Worm (Caenorhabditis elegans) whole organism, early embryonic: ENCODE data around the gene tofu-7.

Experiments
- B0310.2 ChIP-seq: sonication (generic microtip); optimal IDR thresholded peaks from 2 replicates; lab custom pipeline; 2016; ENCODE audit warnings: mild to moderate bottlenecking, missing genetic modification characterization, missing compliant biosample characterization
- F13C5.2 ChIP-seq: sonication (generic microtip); optimal IDR thresholded peaks from 2 replicates; lab custom pipeline; 2017; ENCODE audit warnings: mild to moderate bottlenecking, missing genetic modification characterization, inconsistent platforms, missing compliant biosample characterization
- aly-1 ChIP-seq: sonication (generic microtip); optimal IDR thresholded peaks from 2 replicates; lab custom pipeline; 2016; ENCODE audit warnings: missing genetic modification characterization, missing compliant biosample characterization
- ama-1 ChIP-seq: fragments of 150-350 bp; optimal IDR thresholded peaks from 2 replicates; lab custom pipeline; 2014
- ceh-13 ChIP-seq: fragments of 200-800 bp; sonication (Bioruptor generic); optimal IDR thresholded peaks from 2 replicates; lab custom pipeline; 2018; ENCODE audit warnings: mild to moderate bottlenecking, missing genetic modification characterization, missing compliant biosample characterization
- ceh-36 ChIP-seq: sonication (generic microtip); optimal IDR thresholded peaks from 2 replicates; lab custom pipeline; 2016; ENCODE audit warnings: missing genetic modification characterization, inconsistent platforms, missing compliant biosample characterization
- ets-7 ChIP-seq: sonication (generic microtip); optimal IDR thresholded peaks from 2 replicates; lab custom pipeline; 2016; ENCODE audit warnings: missing genotype, missing genetic modification characterization, missing compliant biosample characterization
- flt-1 ChIP-seq: fragments of 200-800 bp; sonication (Bioruptor generic); IDR thresholded peaks from 2 replicates; pipeline ENCODE4 v1.3.6; 2022; ENCODE audit warnings: missing genetic modification characterization, missing compliant biosample characterization
- hmbx-1 ChIP-seq: sonication (generic microtip); optimal IDR thresholded peaks from 2 replicates; lab custom pipeline; 2016; ENCODE audit warnings: mild to moderate bottlenecking, missing genetic modification characterization, missing compliant biosample characterization
- hmg-4 ChIP-seq: fragments of 200-800 bp; sonication (Bioruptor generic); optimal IDR thresholded peaks from 2 replicates; lab custom pipeline; 2018; ENCODE audit warnings: mild to moderate bottlenecking, missing genetic modification characterization, missing compliant biosample characterization
- hnd-1 ChIP-seq: sonication (generic microtip); optimal IDR thresholded peaks from 2 replicates; lab custom pipeline; 2016; ENCODE audit warnings: missing genetic modification characterization, missing compliant biosample characterization
- pes-1 ChIP-seq: fragments of 200-800 bp; sonication (Bioruptor generic); IDR thresholded peaks from 2 replicates; pipeline ENCODE4 v1.3.6; 2022; ENCODE audit warnings: missing genetic modification reagents, missing genetic modification characterization, missing compliant biosample characterization
- scrt-1 ChIP-seq: fragments of 200-800 bp; sonication (Bioruptor generic); IDR thresholded peaks from 2 replicates; pipeline ENCODE4 v1.3.6; 2022; ENCODE audit warnings: missing genetic modification characterization, missing compliant biosample characterization
- sea-1 ChIP-seq: fragments of 200-800 bp; sonication (Bioruptor generic); conservative IDR thresholded peaks from 2 replicates; pipeline ENCODE4 v1.3.6; 2022; ENCODE audit warnings: missing genetic modification characterization, missing compliant biosample characterization
- tbx-11 ChIP-seq: fragments of 200-800 bp; sonication (Bioruptor generic); IDR thresholded peaks from 2 replicates; pipeline ENCODE4 v1.3.6; 2022; ENCODE audit warnings: missing genetic modification characterization, missing compliant biosample characterization
- tbx-37 ChIP-seq: fragments of 200-800 bp; sonication (Bioruptor generic); conservative IDR thresholded peaks from 2 replicates; pipeline ENCODE4 v1.3.6; 2022; ENCODE audit warnings: missing genetic modification reagents, missing genetic modification characterization, missing compliant biosample characterization
- tra-4 ChIP-seq: sonication (generic microtip); optimal IDR thresholded peaks from 2 replicates; lab custom pipeline; 2017; ENCODE audit warnings: missing genetic modification characterization, missing compliant biosample characterization

tofu-7 gene

DNA sequence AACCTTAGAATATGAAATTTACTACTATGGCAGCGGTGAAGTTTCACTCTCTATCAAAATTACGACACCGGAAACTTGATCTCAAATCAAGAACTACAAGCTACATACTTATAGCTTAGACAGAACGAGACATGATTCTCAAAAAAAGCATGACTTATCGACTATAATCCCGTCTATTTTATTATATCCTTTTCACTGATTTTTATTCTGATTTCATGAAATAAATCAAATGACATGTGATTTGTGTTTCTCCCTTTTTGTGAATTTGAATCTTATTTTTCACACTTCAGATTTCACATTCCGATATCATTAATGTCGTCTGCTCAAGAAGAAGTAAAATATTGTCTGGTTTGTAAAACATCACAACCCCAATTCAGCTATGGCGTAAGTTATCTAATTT lies 15.2 kb upstream of the tofu-7 start, which contains the start of gene ZK418.11:
Gene ZK418.11, plus strand, starts transcription at position 289 of the 400 bp plus-strand sequence.
- no peak for TF ChIP-seq ama-1 (lab: Kevin White, UChicago)
- TF ChIP-seq ets-7 (tag; lab: Kevin White, UChicago): no peak
- TF ChIP-seq F13C5.2 (tag; lab: Kevin White, UChicago): no peak
- TF ChIP-seq scrt-1 (GFP tag; lab: Robert Waterston, UW): no peak
- TF ChIP-seq aly-1 (tag; lab: Kevin White, UChicago): no peak
- no peak for TF ChIP-seq sea-1
- no peak for TF ChIP-seq pes-1
- no peak for TF ChIP-seq tbx-37 (GFP tag; lab: Robert Waterston, UW)
- TF ChIP-seq flt-1 (GFP tag; lab: Robert Waterston, UW): no peak
- no peak for TF ChIP-seq hnd-1 (tag; lab: Kevin White, UChicago)
- no peak for TF ChIP-seq B0310.2 (tag; lab: Kevin White, UChicago)
- TF ChIP-seq hmbx-1 (tag; lab: Kevin White, UChicago): no peak
- no peak for TF ChIP-seq hmg-4 (GFP tag; lab: Kevin White, UChicago)
- no peak for TF ChIP-seq tra-4
- no peak for TF ChIP-seq tbx-11 (GFP tag; lab: Robert Waterston, UW)

ce11 chrIII:7096481-7096880 lies 11.7 kb upstream of the tofu-7 start:
- TF ChIP-seq B0310.2 (tag; lab: Kevin White, UChicago) (no peak), ceh-13 (no peak), sea-1 (no peak), flt-1 (GFP tag; lab: Robert Waterston, UW) (no peak), ama-1 (lab: Kevin White, UChicago) (no peak), hmbx-1 (tag; lab: Kevin White, UChicago) (no peak), hmg-4 (GFP tag; lab: Kevin White, UChicago) (no peak), tbx-11 (GFP tag; lab: Robert Waterston, UW) (no peak), tra-4 (no peak), ets-7 (tag; lab: Kevin White, UChicago) (no peak), F13C5.2 (tag; lab: Kevin White, UChicago) (no peak), scrt-1 (GFP tag; lab: Robert Waterston, UW) (no peak), aly-1 (tag; lab: Kevin White, UChicago) (no peak), ceh-36 (tag; lab: Kevin White, UChicago) (no peak), hnd-1 (tag; lab: Kevin White, UChicago) (no peak), pes-1 (no peak)

DNA sequence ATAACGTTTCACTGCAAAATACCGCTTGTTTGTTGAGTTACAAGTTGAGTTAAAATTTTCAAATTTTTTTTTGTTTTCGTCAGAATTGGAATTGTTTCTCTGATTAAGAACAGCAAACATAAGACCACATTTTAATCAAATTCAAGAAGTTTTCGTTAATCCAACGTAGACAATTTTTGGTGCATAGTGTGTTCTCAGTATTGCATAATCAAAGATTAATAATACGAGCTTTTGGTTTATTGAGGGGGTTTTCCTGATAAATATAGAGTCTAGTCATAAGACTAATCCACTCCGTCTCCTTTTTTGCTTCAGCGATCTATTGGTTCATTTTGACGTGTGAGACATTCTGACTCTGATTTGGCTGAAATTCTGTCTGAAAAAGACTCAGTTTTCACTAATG lies 10.3 kb upstream of the tofu-7 start, which contains the start of gene nhr-9:
Gene nhr-9, plus strand, starts transcription at position 307 of the 400 bp plus-strand sequence.
- TF ChIP-seq F13C5.2 (tag; lab: Kevin White, UChicago): no peak
- no peak for TF ChIP-seq scrt-1 (GFP tag; lab: Robert Waterston, UW)
- TF ChIP-seq B0310.2 (tag; lab: Kevin White, UChicago): no peak
- TF ChIP-seq hnd-1 (tag; lab: Kevin White, UChicago): no peak
- no peak for TF ChIP-seq flt-1 (GFP tag; lab: Robert Waterston, UW)
- TF ChIP-seq ama-1 (lab: Kevin White, UChicago): no peak
- no peak for TF ChIP-seq ceh-36 (tag; lab: Kevin White, UChicago)
- TF ChIP-seq hmbx-1 (tag; lab: Kevin White, UChicago): no peak
- TF ChIP-seq tbx-37 (GFP tag; lab: Robert Waterston, UW): no peak
- TF ChIP-seq tra-4: no peak
- TF ChIP-seq ceh-13: no peak
- TF ChIP-seq sea-1: no peak
- no peak for TF ChIP-seq tbx-11 (GFP tag; lab: Robert Waterston, UW)
- TF ChIP-seq ets-7 (tag; lab: Kevin White, UChicago): no peak

DNA sequence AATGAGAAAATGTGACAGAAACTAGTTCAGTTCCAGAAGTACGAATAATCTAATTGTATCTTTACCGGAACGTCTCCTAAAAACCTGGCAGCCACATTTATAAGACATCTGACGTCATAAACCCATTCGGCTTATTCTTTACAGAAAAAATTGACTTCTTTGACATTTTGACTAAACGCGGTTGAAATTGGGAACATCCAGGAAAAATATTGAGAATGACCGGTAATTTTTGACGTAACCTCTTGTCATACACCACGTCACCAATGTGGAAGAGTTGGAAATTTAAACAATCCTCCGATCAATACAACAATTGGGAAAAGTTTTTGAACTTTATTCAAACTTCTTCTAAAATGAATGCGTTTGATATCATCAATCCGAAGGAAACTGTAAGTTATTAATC lies 6.2 kb upstream of the tofu-7 start, which contains the start of gene ZK418.2:
Gene ZK418.2, plus strand, starts transcription at position 301 of the 400 bp plus-strand sequence.
- TF ChIP-seq pes-1 (no peak), flt-1 (GFP tag; lab: Robert Waterston, UW) (no peak), hnd-1 (tag; lab: Kevin White, UChicago) (no peak), ets-7 (tag; lab: Kevin White, UChicago) (no peak), tra-4 (no peak), tbx-37 (GFP tag; lab: Robert Waterston, UW) (no peak), ceh-36 (tag; lab: Kevin White, UChicago) (no peak), B0310.2 (tag; lab: Kevin White, UChicago) (no peak), ceh-13 (no peak), scrt-1 (GFP tag; lab: Robert Waterston, UW) (no peak), ama-1 (lab: Kevin White, UChicago) (no peak), hmbx-1 (tag; lab: Kevin White, UChicago) (no peak), aly-1 (tag; lab: Kevin White, UChicago) (no peak), sea-1 (no peak), F13C5.2 (tag; lab: Kevin White, UChicago) (no peak), hmg-4 (GFP tag; lab: Kevin White, UChicago) (no peak), tbx-11 (GFP tag; lab: Robert Waterston, UW) (no peak)

ce11 chrIII:7090545-7090944 lies 5.7 kb upstream of the tofu-7 start, which contains the start of gene ZK418.10:
Gene ZK418.10, minus strand, starts transcription at chrIII:7090692.
- TF ChIP-seq flt-1 (GFP tag; lab: Robert Waterston, UW): no peak
- no peak for TF ChIP-seq tbx-11 (GFP tag; lab: Robert Waterston, UW)
- no peak for TF ChIP-seq hnd-1 (tag; lab: Kevin White, UChicago)
- TF ChIP-seq ceh-13: no peak
- no peak for TF ChIP-seq B0310.2 (tag; lab: Kevin White, UChicago)
- TF ChIP-seq sea-1: no peak
- TF ChIP-seq tbx-37 (GFP tag; lab: Robert Waterston, UW): no peak
- TF ChIP-seq scrt-1 (GFP tag; lab: Robert Waterston, UW): no peak
- no peak for TF ChIP-seq pes-1
- no peak for TF ChIP-seq ceh-36 (tag; lab: Kevin White, UChicago)
- no peak for TF ChIP-seq ets-7 (tag; lab: Kevin White, UChicago)
- TF ChIP-seq ama-1 (lab: Kevin White, UChicago): no peak

DNA sequence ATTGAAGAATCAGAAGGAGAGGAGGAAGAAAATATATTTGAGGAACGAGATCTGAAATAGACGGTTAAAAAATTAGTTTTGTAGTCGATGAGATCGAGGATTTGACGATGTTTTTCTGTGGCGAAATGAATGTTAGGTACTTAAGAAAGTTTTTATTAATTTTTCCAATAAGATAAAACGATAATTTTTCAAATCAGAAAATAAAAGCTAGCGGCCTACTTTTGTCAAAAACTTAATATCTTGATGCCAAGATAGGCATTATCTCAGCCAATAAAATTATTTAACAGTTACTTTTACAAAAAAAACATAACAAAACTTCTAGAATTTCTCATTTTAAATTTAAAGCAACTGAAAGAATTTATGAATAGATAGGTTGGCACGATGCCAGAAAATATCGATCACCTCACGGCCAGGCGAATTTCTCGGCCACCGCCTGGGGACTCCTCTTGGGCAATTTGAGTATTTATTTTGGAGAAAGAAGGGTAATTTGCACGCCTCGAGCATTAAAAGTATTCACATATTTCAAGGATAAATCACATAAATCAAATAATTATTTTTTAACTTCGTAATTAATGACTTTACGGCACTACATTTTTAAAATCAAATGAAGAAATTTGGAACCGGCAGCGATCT lies 3.0 kb upstream of the tofu-7 start, which contains the start of gene fubl-2:
Gene fubl-2, minus strand, starts transcription at position 51 of the 633 bp plus-strand sequence.
- TF ChIP-seq ets-7 (tag; lab: Kevin White, UChicago): no peak
- TF ChIP-seq tbx-37 (GFP tag; lab: Robert Waterston, UW): peak; percentile 64; the same call in 1 of the 2 replicates
- TF ChIP-seq aly-1 (tag; lab: Kevin White, UChicago): no peak
- no peak for TF ChIP-seq hmbx-1 (tag; lab: Kevin White, UChicago)
